Worm (Caenorhabditis elegans): ENCODE data around the gene daf-1.

Gene daf-1

DNA sequence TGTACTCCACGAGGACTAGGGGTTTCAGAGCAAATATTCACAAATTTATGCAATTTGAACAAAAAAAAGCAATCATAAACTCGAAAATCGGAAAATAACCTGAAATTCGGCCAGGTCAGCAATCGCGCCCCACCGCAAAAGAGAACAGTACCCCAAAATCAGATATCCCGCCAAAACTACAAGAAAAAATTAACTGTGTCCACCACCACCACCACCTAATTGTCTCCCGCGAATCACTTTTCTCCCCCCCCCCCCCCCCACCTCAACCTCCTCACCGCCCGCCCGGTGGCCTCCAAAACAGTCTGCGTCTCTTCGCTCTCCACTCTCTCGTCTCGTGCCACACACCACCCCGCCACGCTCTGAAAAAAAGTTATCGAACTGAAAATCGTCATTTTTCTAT lies 3.7 kb upstream of the daf-1 start:
- no peak for TF ChIP-seq lsy-27 (tag; optimal IDR thresholded peaks at IDR 0.05; ENCODE audit: borderline replicate concordance, insufficient read depth)
- 0 out of 2 replicates have a peak, but pooled peaks have one; percentile 18 for TF ChIP-seq B0336.3 (GFP tag; IDR thresholded peaks at IDR 0.05)
- no peak for TF ChIP-seq hlh-12 (tag; optimal IDR thresholded peaks at IDR 0.05)
- peak; percentile 28 for TF ChIP-seq efl-1 (GFP tag; optimal IDR thresholded peaks at IDR 0.05)
- no peak for TF ChIP-seq ceh-58 (GFP tag; IDR thresholded peaks at IDR 0.05)
- TF ChIP-seq let-607 (tag; optimal IDR thresholded peaks at IDR 0.05), result peak; percentile 30 to 66
- TF ChIP-seq zfh-2 (GFP tag; conservative IDR thresholded peaks at IDR 0.05), result peak; percentile 95
- no peak for TF ChIP-seq cebp-1 (GFP tag; IDR thresholded peaks at IDR 0.05)
- TF ChIP-seq cebp-1 (tag; optimal IDR thresholded peaks at IDR 0.05), result peak; percentile 10
- TF ChIP-seq attf-5 (GFP tag; optimal IDR thresholded peaks at IDR 0.05), result peak; percentile 23
- TF ChIP-seq madf-6 (GFP tag; IDR thresholded peaks at IDR 0.05), result peak; percentile 68
- 0 out of 2 replicates have a peak, but pooled peaks have one; percentile 27 for TF ChIP-seq hsf-1 (GFP tag; IDR thresholded peaks at IDR 0.05)
- TF ChIP-seq pha-4 (tag; optimal IDR thresholded peaks at IDR 0.05), result no peak
- no peak for TF ChIP-seq dpl-1 (GFP tag; optimal IDR thresholded peaks at IDR 0.05)
- TF ChIP-seq hlh-26 (GFP tag; conservative IDR thresholded peaks at IDR 0.05), result no peak
- TF ChIP-seq lsl-1 (GFP tag; optimal IDR thresholded peaks at IDR 0.05), result peak; percentile 41
- TF ChIP-seq dox-1 (GFP tag; IDR thresholded peaks at IDR 0.05), result peak; percentile 46
- peak; percentile 32; the same call in 1 of the 2 replicates for TF ChIP-seq D2030.7 (GFP tag; IDR thresholded peaks at IDR 0.05)
- peak; percentile 32; the same call in 1 of the 2 replicates for TF ChIP-seq hmg-1.2 (GFP tag; IDR thresholded peaks at IDR 0.05)
- 0 out of 2 replicates have a peak, but pooled peaks have one; percentile 12 for TF ChIP-seq lin-26 (GFP tag; IDR thresholded peaks at IDR 0.05)
- peak; percentile 64; the same call in 1 of the 2 replicates for TF ChIP-seq mcd-1 (GFP tag; IDR thresholded peaks at IDR 0.05)
- no peak for TF ChIP-seq ztf-3 (GFP tag; optimal IDR thresholded peaks at IDR 0.05)
- TF ChIP-seq ceh-91 (GFP tag; IDR thresholded peaks at IDR 0.05), result no peak
- TF ChIP-seq egrh-3 (GFP tag; IDR thresholded peaks at IDR 0.05), result peak; percentile 97
- TF ChIP-seq madf-10 (tag; optimal IDR thresholded peaks at IDR 0.05), result no peak
- no peak for TF ChIP-seq lin-35 (GFP tag; optimal IDR thresholded peaks at IDR 0.05)
- TF ChIP-seq ZK185.1 (tag; optimal IDR thresholded peaks at IDR 0.05; ENCODE audit: poor library complexity, severe bottlenecking), result no peak

DNA sequence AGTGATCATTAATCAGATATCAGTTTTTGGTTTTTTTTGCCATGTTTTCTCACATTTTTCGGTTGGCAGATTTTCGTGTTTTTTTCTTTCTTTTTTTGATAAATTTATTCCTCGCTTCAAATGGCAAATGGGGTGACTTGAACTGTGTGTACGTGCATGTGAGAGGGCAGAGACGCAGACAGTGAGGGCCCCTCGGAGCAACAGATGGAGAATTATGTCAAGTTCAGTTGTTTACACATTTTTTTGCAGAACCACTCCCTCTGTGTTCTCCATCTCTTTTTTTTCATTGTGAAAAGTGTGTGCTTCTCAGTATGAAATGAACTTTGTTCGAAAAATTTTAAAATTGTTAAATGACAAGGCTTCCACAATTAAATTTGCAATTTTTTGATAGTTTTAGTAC lies 2.1 kb upstream of the daf-1 start:
- TF ChIP-seq hsf-1 (GFP tag; IDR thresholded peaks at IDR 0.05), result no peak
- TF ChIP-seq T07F8.4 (tag; optimal IDR thresholded peaks at IDR 0.05), result no peak
- TF ChIP-seq egrh-3 (GFP tag; IDR thresholded peaks at IDR 0.05), result no peak
- TF ChIP-seq cebp-1 (GFP tag; IDR thresholded peaks at IDR 0.05), result 0 out of 2 replicates have a peak, but pooled peaks have one; percentile 16
- no peak for TF ChIP-seq cebp-1 (tag; optimal IDR thresholded peaks at IDR 0.05)
- no peak for TF ChIP-seq F10E7.11 (tag; optimal IDR thresholded peaks at IDR 0.05)
- no peak for TF ChIP-seq rpc-1 (optimal IDR thresholded peaks at IDR 0.05)
- no peak for TF ChIP-seq rpc-1 (tag; optimal IDR thresholded peaks at IDR 0.05)

DNA sequence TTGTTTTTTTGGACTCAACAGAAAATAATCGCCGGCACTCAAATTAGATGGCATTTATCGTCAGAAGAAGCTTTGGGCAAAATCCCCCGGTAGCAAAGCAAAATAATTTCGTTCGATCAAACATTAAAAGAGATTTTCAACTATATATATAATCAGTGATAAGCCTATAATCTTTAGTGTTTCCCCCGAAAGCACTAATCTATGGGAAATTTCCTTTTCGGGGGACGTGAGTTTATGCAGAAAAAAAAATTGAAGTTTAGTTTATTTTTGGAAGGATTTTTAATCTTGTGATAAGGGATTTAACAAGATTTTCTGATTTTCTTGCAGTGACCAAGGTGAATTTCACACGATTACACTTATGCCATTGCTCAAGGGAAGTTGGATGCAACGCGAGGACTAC lies 1.8 kb downstream of the daf-1 start:
- no peak for TF ChIP-seq F57A8.1 (GFP tag; optimal IDR thresholded peaks at IDR 0.05)
- TF ChIP-seq ztf-18 (tag; optimal IDR thresholded peaks at IDR 0.05), result no peak
- TF ChIP-seq Y67H2A.10 (GFP tag; conservative IDR thresholded peaks at IDR 0.05), result no peak
- no peak for TF ChIP-seq fkh-3 (tag; optimal IDR thresholded peaks at IDR 0.05)

DNA sequence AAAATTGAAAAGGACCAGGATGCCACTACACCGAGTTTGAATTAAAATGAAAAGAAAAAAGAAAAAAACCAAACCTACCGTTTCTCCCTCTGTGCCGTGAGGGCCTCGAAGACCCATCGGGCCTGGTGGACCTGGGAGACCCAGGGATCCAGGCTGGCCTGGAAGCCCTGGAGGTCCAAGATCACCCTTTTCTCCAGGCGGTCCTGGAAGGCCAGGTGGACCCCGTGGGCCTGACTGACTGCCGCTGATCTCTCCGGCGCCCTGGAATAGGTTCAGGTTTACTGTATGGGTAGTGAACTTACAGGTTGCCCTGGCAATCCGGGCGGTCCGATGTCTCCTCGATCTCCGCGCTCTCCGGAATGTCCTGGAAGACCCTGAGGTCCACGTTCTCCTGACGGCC lies 7.4 kb downstream of the daf-1 start:
- TF ChIP-seq egrh-3 (GFP tag; IDR thresholded peaks at IDR 0.05) (peak; percentile 86), attf-3 (GFP tag; conservative IDR thresholded peaks at IDR 0.05) (no peak), zfh-2 (GFP tag; conservative IDR thresholded peaks at IDR 0.05) (peak; percentile 80)
